Fruit fly (Drosophila melanogaster) whole organism, prepupa: ENCODE results near the gene Psa.

Experiments
- Blimp-1 ChIP-seq: fragments of 200-800 bp; sonication (Bioruptor generic); optimal IDR thresholded peaks from 3 replicates; lab custom pipeline; 2017; ENCODE audit warnings: missing biosample characterization, missing genetic modification characterization, mild to moderate bottlenecking, moderate library complexity, missing genetic modification reagents
- CG10631 ChIP-seq: fragments of 200-800 bp; sonication (Bioruptor generic); optimal IDR thresholded peaks from 2 replicates; lab custom pipeline; 2016; ENCODE audit warnings: missing biosample characterization, missing genetic modification characterization
- CG10669 ChIP-seq: fragments of 200-800 bp; sonication (Bioruptor generic); optimal IDR thresholded peaks from 3 replicates; lab custom pipeline; 2018; ENCODE audit warnings: missing biosample characterization, mild to moderate bottlenecking, missing genetic modification characterization, moderate library complexity
- CG11762 ChIP-seq: fragments of 200-800 bp; sonication (Bioruptor generic); optimal IDR thresholded peaks from 3 replicates; lab custom pipeline; 2016; ENCODE audit warnings: missing biosample characterization, missing genetic modification characterization; ENCODE audit not compliant: insufficient read depth
- CG11902 ChIP-seq: fragments of 200-800 bp; sonication (Bioruptor generic); optimal IDR thresholded peaks from 3 replicates; lab custom pipeline; 2016; ENCODE audit warnings: missing biosample characterization, missing genetic modification characterization
- CG1621 ChIP-seq: fragments of 200-800 bp; sonication (Bioruptor generic); optimal IDR thresholded peaks from 3 replicates; lab custom pipeline; 2018; ENCODE audit warnings: missing biosample characterization, mild to moderate bottlenecking, missing genetic modification characterization
- CG16779 ChIP-seq: fragments of 200-800 bp; sonication (Bioruptor generic); optimal IDR thresholded peaks from 3 replicates; lab custom pipeline; 2017; ENCODE audit warnings: missing biosample characterization, mild to moderate bottlenecking, missing genetic modification characterization
- CG3032 ChIP-seq: fragments of 200-800 bp; optimal IDR thresholded peaks from 2 replicates; lab custom pipeline; 2019; ENCODE audit warnings: missing biosample characterization, mild to moderate bottlenecking, missing genetic modification characterization, moderate library complexity
- CG32006 ChIP-seq: fragments of 200-800 bp; sonication (Bioruptor generic); optimal IDR thresholded peaks from 3 replicates; lab custom pipeline; 2017; ENCODE audit warnings: missing biosample characterization, mild to moderate bottlenecking, missing genetic modification characterization
- CG34406 ChIP-seq: fragments of 200-800 bp; sonication (Bioruptor generic); optimal IDR thresholded peaks from 3 replicates; lab custom pipeline; 2016; ENCODE audit warnings: missing biosample characterization, missing genetic modification characterization
- CG3919 ChIP-seq: fragments of 200-800 bp; sonication (Bioruptor generic); optimal IDR thresholded peaks from 3 replicates; lab custom pipeline; 2016; ENCODE audit warnings: missing biosample characterization, missing genetic modification characterization
- CG4318 ChIP-seq: fragments of 200-800 bp; sonication (Bioruptor generic); optimal IDR thresholded peaks from 3 replicates; lab custom pipeline; 2017; ENCODE audit warnings: missing biosample characterization, mild to moderate bottlenecking, missing genetic modification characterization
- CG6163 ChIP-seq: fragments of 200-800 bp; sonication (Bioruptor generic); IDR thresholded peaks from 3 replicates; pipeline ENCODE4 v1.3.6; 2022; ENCODE audit warnings: missing biosample characterization, missing genetic modification characterization
- CG6792 ChIP-seq: fragments of 200-800 bp; sonication (Bioruptor generic); optimal IDR thresholded peaks from 3 replicates; lab custom pipeline; 2016; ENCODE audit warnings: missing biosample characterization, missing genetic modification characterization
- CG6808 ChIP-seq: fragments of 200-800 bp; sonication (Bioruptor generic); optimal IDR thresholded peaks from 3 replicates; lab custom pipeline; 2017; ENCODE audit warnings: missing biosample characterization, missing genetic modification characterization, mild to moderate bottlenecking, moderate library complexity, missing genetic modification reagents
- CG7368 ChIP-seq: fragments of 200-800 bp; sonication (Bioruptor generic); optimal IDR thresholded peaks from 3 replicates; lab custom pipeline; 2016; ENCODE audit warnings: missing biosample characterization, missing genetic modification characterization
- CG8119 ChIP-seq: fragments of 200-800 bp; sonication (Bioruptor generic); IDR thresholded peaks from 3 replicates; pipeline ENCODE4 v1.3.6; 2022; ENCODE audit warnings: missing biosample characterization, missing genetic modification characterization
- CG8319 ChIP-seq: fragments of 200-800 bp; sonication (Bioruptor generic); optimal IDR thresholded peaks from 3 replicates; lab custom pipeline; 2016; ENCODE audit warnings: missing biosample characterization, missing genetic modification characterization
- CG8632 ChIP-seq: fragments of 200-800 bp; sonication (Bioruptor generic); optimal IDR thresholded peaks from 3 replicates; lab custom pipeline; 2016; ENCODE audit warnings: missing biosample characterization, missing genetic modification characterization
- CG9139 ChIP-seq: fragments of 200-800 bp; sonication (Bioruptor generic); optimal IDR thresholded peaks from 3 replicates; lab custom pipeline; 2017; ENCODE audit warnings: missing biosample characterization, mild to moderate bottlenecking, missing genetic modification characterization
- Eip75B ChIP-seq: fragments of 200-800 bp; sonication (Bioruptor generic); optimal IDR thresholded peaks from 3 replicates; lab custom pipeline; 2016; ENCODE audit warnings: missing biosample characterization, missing genetic modification characterization
- Eip78C ChIP-seq: fragments of 200-800 bp; sonication (Bioruptor generic); peaks from one replicate; lab custom pipeline; 2016; ENCODE audit warnings: missing biosample characterization, missing genetic modification characterization
- Eip93F ChIP-seq: fragments of 200-800 bp; sonication (Bioruptor generic); optimal IDR thresholded peaks from 2 replicates; lab custom pipeline; 2016; ENCODE audit warnings: missing biosample characterization, mild to moderate bottlenecking, missing genetic modification characterization
- Ets96B ChIP-seq: fragments of 200-800 bp; optimal IDR thresholded peaks from 2 replicates; lab custom pipeline; 2019; ENCODE audit warnings: missing biosample characterization, mild to moderate bottlenecking, missing genetic modification characterization, moderate library complexity
- Gug ChIP-seq: fragments of 200-800 bp; sonication (Bioruptor generic); IDR thresholded peaks from 2 replicates; pipeline ENCODE4 v1.3.6; 2022; ENCODE audit warnings: missing biosample characterization, missing genetic modification characterization
- Lpt ChIP-seq: fragments of 200-800 bp; sonication (Bioruptor generic); optimal IDR thresholded peaks from 3 replicates; lab custom pipeline; 2016; ENCODE audit warnings: missing biosample characterization, missing genetic modification characterization
- Met ChIP-seq: fragments of 200-800 bp; sonication (Bioruptor generic); optimal IDR thresholded peaks from 3 replicates; lab custom pipeline; 2016; ENCODE audit warnings: missing biosample characterization, missing genetic modification characterization
- OdsH ChIP-seq: fragments of 200-800 bp; sonication (Bioruptor generic); optimal IDR thresholded peaks from 3 replicates; lab custom pipeline; 2016; ENCODE audit warnings: missing biosample characterization, missing genetic modification characterization
- Sox102F ChIP-seq: fragments of 200-800 bp; sonication (Bioruptor generic); optimal IDR thresholded peaks from 2 replicates; lab custom pipeline; 2016; ENCODE audit warnings: missing biosample characterization, mild to moderate bottlenecking, missing genetic modification characterization
- Sox14 ChIP-seq: fragments of 200-800 bp; sonication (Bioruptor generic); optimal IDR thresholded peaks from 3 replicates; lab custom pipeline; 2016; ENCODE audit warnings: missing biosample characterization, missing genetic modification characterization
- Sox15 ChIP-seq: fragments of 200-800 bp; sonication (Bioruptor generic); optimal IDR thresholded peaks from 3 replicates; lab custom pipeline; 2016; ENCODE audit warnings: missing biosample characterization, missing genetic modification characterization
- achi ChIP-seq: fragments of 200-800 bp; sonication (Bioruptor generic); optimal IDR thresholded peaks from 3 replicates; lab custom pipeline; 2016; ENCODE audit warnings: missing biosample characterization, missing genetic modification characterization
- dac ChIP-seq: fragments of 200-800 bp; sonication (Bioruptor generic); optimal IDR thresholded peaks from 2 replicates; lab custom pipeline; 2017; ENCODE audit warnings: missing biosample characterization, mild to moderate bottlenecking, missing genetic modification characterization
- dsx ChIP-seq: fragments of 200-800 bp; optimal IDR thresholded peaks from 3 replicates; lab custom pipeline; 2019; ENCODE audit warnings: missing biosample characterization, mild to moderate bottlenecking, missing genetic modification characterization, moderate library complexity; ENCODE audit not compliant: poor library complexity, severe bottlenecking
- eg ChIP-seq: fragments of 200-800 bp; sonication (Bioruptor generic); IDR thresholded peaks from 3 replicates; pipeline ENCODE4 v1.3.6; 2022; ENCODE audit warnings: missing biosample characterization, missing genetic modification characterization
- esn ChIP-seq: fragments of 200-800 bp; sonication (Bioruptor generic); optimal IDR thresholded peaks from 2 replicates; lab custom pipeline; 2016; ENCODE audit warnings: missing biosample characterization, mild to moderate bottlenecking, missing genetic modification characterization, moderate library complexity
- lz ChIP-seq: fragments of 200-800 bp; sonication (Bioruptor generic); optimal IDR thresholded peaks from 3 replicates; lab custom pipeline; 2016; ENCODE audit warnings: missing biosample characterization, missing genetic modification characterization
- pdm3 ChIP-seq: fragments of 200-800 bp; sonication (Bioruptor generic); optimal IDR thresholded peaks from 3 replicates; lab custom pipeline; 2016; ENCODE audit warnings: missing biosample characterization, missing genetic modification characterization
- salr ChIP-seq, 2 experiments: fragments of 200-800 bp; sonication (Bioruptor generic); optimal IDR thresholded peaks; 3 replicates each; lab custom pipeline; 2016 to 2018; ENCODE audit warnings: missing biosample characterization in 2 of 2, missing genetic modification characterization in 2 of 2, mild to moderate bottlenecking in 1 of 2
- spab ChIP-seq: fragments of 200-800 bp; sonication (Bioruptor generic); optimal IDR thresholded peaks from 2 replicates; lab custom pipeline; 2017; ENCODE audit warnings: missing biosample characterization, mild to moderate bottlenecking, missing genetic modification characterization, missing genetic modification reagents
- ss ChIP-seq, 2 experiments: fragments of 200-800 bp; sonication (Bioruptor generic); optimal IDR thresholded peaks; 2 replicates in 1 of 2; 3 replicates in 1 of 2; lab custom pipeline; 2017 to 2018; ENCODE audit warnings: mild to moderate bottlenecking in 2 of 2, missing biosample characterization in 2 of 2, missing genetic modification characterization in 2 of 2, moderate library complexity in 1 of 2

Gene Psa

DNA sequence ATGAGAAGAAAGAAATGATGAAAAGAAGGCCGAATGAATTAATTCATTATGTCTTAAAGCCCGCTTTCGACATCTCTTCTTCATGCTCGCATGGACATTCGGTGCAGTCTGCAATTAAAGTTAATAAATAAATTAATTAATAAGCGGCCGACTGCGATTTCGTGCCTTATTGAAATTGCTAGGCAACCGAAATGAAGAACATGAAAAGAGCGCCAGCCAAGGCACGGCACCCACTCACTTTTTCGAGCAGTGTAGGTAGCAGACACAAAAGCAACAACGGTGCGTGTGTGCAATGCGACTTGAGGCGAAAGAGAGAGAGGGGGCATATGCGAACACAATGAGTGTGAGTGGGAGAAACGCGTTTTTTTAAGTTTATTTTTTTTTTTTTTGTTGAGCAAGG, 38.2 kb upstream of the Psa start (continued):
- peak; percentile 50 for TF ChIP-seq CG3919
- peak; percentile 30 for TF ChIP-seq Sox15 (GFP tag; lab: Kevin White, UChicago)
- peak; percentile 57 for TF ChIP-seq achi
- peak; percentile 20 for TF ChIP-seq CG6808 (GFP tag; lab: Kevin White, UChicago)
- peak; percentile 17 for TF ChIP-seq CG10669 (GFP tag; lab: Kevin White, UChicago)
- no peak for TF ChIP-seq CG11902 (GFP tag; lab: Kevin White, UChicago)
- peak; percentile 5 for TF ChIP-seq CG7368 (GFP tag; lab: Kevin White, UChicago)
- peak; percentile 9 for TF ChIP-seq Eip75B (GFP tag; lab: Kevin White, UChicago)
- peak; percentile 66 for TF ChIP-seq pdm3 (GFP tag; lab: Kevin White, UChicago)
- peak; percentile 47; the same call in 1 of the 2 replicates for TF ChIP-seq Gug (GFP tag; lab: Robert Waterston, UW)
- peak; percentile 60 for TF ChIP-seq CG4318
- peak; percentile 32; the same call in 1 of the 3 replicates for TF ChIP-seq CG6163
- TF ChIP-seq Ets96B (tag; lab: Kevin White, UChicago) = peak; percentile 1
- TF ChIP-seq dac (GFP tag; lab: Kevin White, UChicago) = peak; percentile 53
- peak; percentile 51 for TF ChIP-seq CG8632 (GFP tag; lab: Kevin White, UChicago)
- TF ChIP-seq Eip93F = no peak
- no peak for TF ChIP-seq dsx (GFP tag; lab: Kevin White, UChicago)
- peak; percentile 48 for TF ChIP-seq CG6792 (GFP tag; lab: Kevin White, UChicago)
- no peak for TF ChIP-seq CG8319 (GFP tag; lab: Kevin White, UChicago)
- peak; percentile 44 for TF ChIP-seq CG34406 (GFP tag; lab: Kevin White, UChicago)
- peak in 1 of 2 experiments; percentile 12 for TF ChIP-seq salr (GFP tag; optimal IDR thresholded peaks at IDR 0.05; lab: Kevin White, UChicago)
- peak; percentile 76 for TF ChIP-seq CG8119 (GFP tag; lab: Robert Waterston, UW)
- no peak for TF ChIP-seq CG9139 (GFP tag; lab: Kevin White, UChicago)
- peak; percentile 38 for TF ChIP-seq lz (GFP tag; lab: Kevin White, UChicago)
- TF ChIP-seq CG3032 (tag; lab: Kevin White, UChicago) = peak; percentile 46
- no peak for TF ChIP-seq CG16779 (tag; lab: Kevin White, UChicago)
- no peak for TF ChIP-seq Blimp-1 (GFP tag; lab: Kevin White, UChicago)
- TF ChIP-seq Met (GFP tag; lab: Kevin White, UChicago) = peak; percentile 58
- TF ChIP-seq CG11762 = no peak
- TF ChIP-seq Sox102F (GFP tag; lab: Kevin White, UChicago) = peak; percentile 52
- TF ChIP-seq OdsH (GFP tag; lab: Kevin White, UChicago) = peak; percentile 67

dm6 chr3L:1469241-1469640, 33.4 kb upstream of the Psa start:
- no peak for TF ChIP-seq Met (GFP tag; lab: Kevin White, UChicago)
- no peak for TF ChIP-seq CG10631 (GFP tag; lab: Kevin White, UChicago)
- peak; percentile 25 for TF ChIP-seq Eip78C
- no peak for TF ChIP-seq pdm3 (GFP tag; lab: Kevin White, UChicago)

DNA sequence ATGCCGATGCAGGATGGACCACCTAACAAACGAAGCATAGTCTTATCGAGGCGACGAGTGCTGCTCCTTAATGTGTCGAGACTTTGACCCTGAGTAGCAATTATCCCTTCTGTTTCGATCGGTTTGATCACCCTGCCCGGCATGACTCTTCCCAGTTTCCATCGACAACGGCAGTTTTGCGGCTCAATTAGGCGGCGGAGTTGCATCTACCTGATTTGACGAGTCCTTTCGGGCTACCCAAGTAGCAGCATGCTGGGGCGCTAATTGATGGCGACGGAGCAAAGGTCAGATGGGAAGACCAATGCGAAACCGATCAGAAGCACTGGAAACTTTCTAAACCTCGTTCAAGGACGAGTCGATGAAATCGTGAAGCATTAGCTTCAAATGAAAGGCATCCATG, 31.6 kb upstream of the Psa start:
- TF ChIP-seq CG3919 = no peak
- no peak for TF ChIP-seq CG10669 (GFP tag; lab: Kevin White, UChicago)
- TF ChIP-seq Ets96B (tag; lab: Kevin White, UChicago) = no peak
- TF ChIP-seq CG10631 (GFP tag; lab: Kevin White, UChicago) = no peak
- no peak for TF ChIP-seq esn (GFP tag; lab: Kevin White, UChicago)
- no peak for TF ChIP-seq ss (GFP tag; optimal IDR thresholded peaks at IDR 0.05; lab: Kevin White, UChicago)
- TF ChIP-seq CG1621 = no peak
- no peak for TF ChIP-seq CG3032 (tag; lab: Kevin White, UChicago)
- no peak for TF ChIP-seq eg (GFP tag; lab: Robert Waterston, UW)
- no peak for TF ChIP-seq CG4318
- no peak for TF ChIP-seq spab
- TF ChIP-seq CG32006 (GFP tag; lab: Kevin White, UChicago) = no peak
- no peak for TF ChIP-seq dac (GFP tag; lab: Kevin White, UChicago)
- TF ChIP-seq Met (GFP tag; lab: Kevin White, UChicago) = no peak
- no peak for TF ChIP-seq CG11902 (GFP tag; lab: Kevin White, UChicago)
- no peak for TF ChIP-seq Sox14 (GFP tag; lab: Kevin White, UChicago)
- no peak for TF ChIP-seq Lpt
- TF ChIP-seq Eip75B (GFP tag; lab: Kevin White, UChicago) = no peak
